Worm (Caenorhabditis elegans) whole organism, late embryonic: ENCODE results near the gene ser-1.

Experiments used
- C08G9.2 ChIP-seq: sonication (generic microtip); optimal IDR thresholded peaks from 2 replicates; lab custom pipeline; 2016; ENCODE audit warnings: mild to moderate bottlenecking, missing genetic modification characterization, moderate library complexity, missing compliant biosample characterization
- C38D4.7 ChIP-seq: fragments of 200-800 bp; sonication (Bioruptor generic); optimal IDR thresholded peaks from 2 replicates; lab custom pipeline; 2018; ENCODE audit warnings: mild to moderate bottlenecking, missing genetic modification characterization, moderate library complexity, missing compliant biosample characterization
- K02D7.2 ChIP-seq: sonication (generic microtip); optimal IDR thresholded peaks from 2 replicates; lab custom pipeline; 2017; ENCODE audit warnings: mild to moderate bottlenecking, missing genetic modification characterization, missing compliant biosample characterization
- T23F11.4 ChIP-seq: fragments of 200-800 bp; sonication (Bioruptor generic); optimal IDR thresholded peaks from 2 replicates; lab custom pipeline; 2018; ENCODE audit warnings: mild to moderate bottlenecking, missing genetic modification characterization, missing compliant biosample characterization
- ahr-1 ChIP-seq: sonication (generic microtip); optimal IDR thresholded peaks from 2 replicates; lab custom pipeline; 2016; ENCODE audit warnings: missing genetic modification characterization, missing compliant biosample characterization
- ama-1 ChIP-seq: fragments of 150-350 bp; optimal IDR thresholded peaks from 2 replicates; lab custom pipeline; 2014
- ceh-14 ChIP-seq: sonication (generic microtip); optimal IDR thresholded peaks from 2 replicates; lab custom pipeline; 2016; ENCODE audit warnings: missing genotype, missing genetic modification characterization, missing compliant biosample characterization
- ceh-19 ChIP-seq: fragments of 200-800 bp; sonication (Bioruptor generic); optimal IDR thresholded peaks from 2 replicates; lab custom pipeline; 2018; ENCODE audit warnings: mild to moderate bottlenecking, missing genetic modification characterization, missing compliant biosample characterization
- ceh-2 ChIP-seq: sonication (generic microtip); optimal IDR thresholded peaks from 2 replicates; lab custom pipeline; 2016; ENCODE audit warnings: missing genotype, missing genetic modification characterization, missing compliant biosample characterization
- ceh-22 ChIP-seq: sonication (generic microtip); optimal IDR thresholded peaks from 2 replicates; lab custom pipeline; 2017; ENCODE audit warnings: missing biosample characterization, missing genetic modification characterization
- ceh-24 ChIP-seq: sonication (generic microtip); optimal IDR thresholded peaks from 2 replicates; lab custom pipeline; 2016; ENCODE audit warnings: mild to moderate bottlenecking, missing genetic modification characterization, missing compliant biosample characterization
- ceh-30 ChIP-seq: fragments of 150-350 bp; optimal IDR thresholded peaks from 2 replicates; lab custom pipeline; 2014; ENCODE audit warnings: missing biosample characterization, missing genetic modification characterization
- ceh-45 ChIP-seq: fragments of 200-800 bp; sonication (Bioruptor generic); IDR thresholded peaks from 2 replicates; pipeline ENCODE4 v1.3.6; 2022; ENCODE audit warnings: missing genetic modification reagents, missing genetic modification characterization, missing compliant biosample characterization
- ceh-48 ChIP-seq: sonication (generic microtip); optimal IDR thresholded peaks from 2 replicates; lab custom pipeline; 2016; ENCODE audit warnings: missing genetic modification characterization, inconsistent platforms, missing compliant biosample characterization
- ceh-9 ChIP-seq: sonication (generic microtip); optimal IDR thresholded peaks from 2 replicates; lab custom pipeline; 2016; ENCODE audit warnings: mild to moderate bottlenecking, missing genetic modification characterization, inconsistent platforms, missing compliant biosample characterization
- dmd-4 ChIP-seq: sonication (generic microtip); optimal IDR thresholded peaks from 2 replicates; lab custom pipeline; 2016; ENCODE audit warnings: borderline replicate concordance, missing genetic modification characterization, missing compliant biosample characterization
- dve-1 ChIP-seq: sonication (generic microtip); optimal IDR thresholded peaks from 2 replicates; lab custom pipeline; 2017; ENCODE audit warnings: antibody characterized with exemption, mild to moderate bottlenecking, missing genetic modification characterization, missing compliant biosample characterization
- elt-2 ChIP-seq: sonication (generic microtip); optimal IDR thresholded peaks from 2 replicates; lab custom pipeline; 2016; ENCODE audit warnings: missing genetic modification reagents, missing genetic modification characterization, missing compliant biosample characterization
- elt-4 ChIP-seq: sonication (generic microtip); optimal IDR thresholded peaks from 2 replicates; lab custom pipeline; 2016; ENCODE audit warnings: missing genetic modification characterization, missing compliant biosample characterization
- eyg-1 ChIP-seq: sonication (generic microtip); optimal IDR thresholded peaks from 2 replicates; lab custom pipeline; 2016; ENCODE audit warnings: missing genotype, missing genetic modification characterization, missing compliant biosample characterization
- fax-1 ChIP-seq: sonication (generic microtip); optimal IDR thresholded peaks from 2 replicates; lab custom pipeline; 2016; ENCODE audit warnings: missing genotype, missing genetic modification characterization, missing compliant biosample characterization
- fkh-10 ChIP-seq: fragments of 150-350 bp; optimal IDR thresholded peaks from 2 replicates; lab custom pipeline; 2014; ENCODE audit warnings: missing biosample characterization, missing genetic modification reagents, missing genetic modification characterization
- gmeb-2 ChIP-seq: sonication (generic microtip); optimal IDR thresholded peaks from 2 replicates; lab custom pipeline; 2016; ENCODE audit warnings: missing genetic modification characterization, inconsistent platforms, missing compliant biosample characterization
- hlh-13 ChIP-seq: fragments of 200-800 bp; sonication (Bioruptor generic); optimal IDR thresholded peaks from 2 replicates; lab custom pipeline; 2018; ENCODE audit warnings: mild to moderate bottlenecking, missing genetic modification characterization, missing compliant biosample characterization
- hlh-15 ChIP-seq: sonication (generic microtip); optimal IDR thresholded peaks from 2 replicates; lab custom pipeline; 2016; ENCODE audit warnings: missing genetic modification characterization, missing compliant biosample characterization
- hlh-30 ChIP-seq: sonication (generic microtip); optimal IDR thresholded peaks from 2 replicates; lab custom pipeline; 2017; ENCODE audit warnings: antibody characterized with exemption, missing genetic modification characterization, missing compliant biosample characterization; ENCODE audit not compliant: insufficient read depth
- hlh-6 ChIP-seq: sonication (generic microtip); optimal IDR thresholded peaks from 2 replicates; lab custom pipeline; 2016; ENCODE audit warnings: missing genotype, missing genetic modification characterization, missing compliant biosample characterization
- hlh-8 ChIP-seq: sonication (generic microtip); optimal IDR thresholded peaks from 2 replicates; lab custom pipeline; 2016; ENCODE audit warnings: missing genotype, missing genetic modification characterization, missing compliant biosample characterization
- nfya-1 ChIP-seq: sonication (generic microtip); optimal IDR thresholded peaks from 2 replicates; lab custom pipeline; 2017; ENCODE audit warnings: missing genetic modification characterization, mild to moderate bottlenecking, missing compliant biosample characterization, antibody characterized with exemption, moderate library complexity
- nhr-11 ChIP-seq: fragments of 150-350 bp; optimal IDR thresholded peaks from 2 replicates; lab custom pipeline; 2014; ENCODE audit warnings: missing biosample characterization, missing genetic modification characterization
- odd-2 ChIP-seq: sonication (generic microtip); optimal IDR thresholded peaks from 2 replicates; lab custom pipeline; 2017; ENCODE audit warnings: antibody characterized with exemption, mild to moderate bottlenecking, missing genetic modification characterization, missing compliant biosample characterization
- pag-3 ChIP-seq: sonication (generic microtip); optimal IDR thresholded peaks from 2 replicates; lab custom pipeline; 2016; ENCODE audit warnings: missing compliant biosample characterization, missing genetic modification characterization, borderline replicate concordance
- pha-2 ChIP-seq: sonication (generic microtip); optimal IDR thresholded peaks from 2 replicates; lab custom pipeline; 2017; ENCODE audit warnings: mild to moderate bottlenecking, missing genetic modification characterization, missing compliant biosample characterization
- pros-1 ChIP-seq: fragments of 150-350 bp; optimal IDR thresholded peaks from 2 replicates; lab custom pipeline; 2014; ENCODE audit warnings: missing biosample characterization, missing genetic modification reagents, missing genetic modification characterization
- ref-2 ChIP-seq: sonication (generic microtip); optimal IDR thresholded peaks from 2 replicates; lab custom pipeline; 2016; ENCODE audit warnings: missing genetic modification characterization, missing compliant biosample characterization
- sdc-2 ChIP-seq: sonication (generic microtip); optimal IDR thresholded peaks from 2 replicates; lab custom pipeline; 2016; ENCODE audit warnings: missing genotype, missing genetic modification characterization, missing compliant biosample characterization
- sox-2 ChIP-seq: fragments of 200-800 bp; sonication (Bioruptor generic); IDR thresholded peaks from 2 replicates; pipeline ENCODE4 v1.3.6; 2022; ENCODE audit warnings: missing genetic modification reagents, missing genetic modification characterization, missing compliant biosample characterization
- sox-4 ChIP-seq: sonication (generic microtip); optimal IDR thresholded peaks from 2 replicates; lab custom pipeline; 2017; ENCODE audit warnings: mild to moderate bottlenecking, missing genetic modification characterization, inconsistent platforms, missing compliant biosample characterization
- tbx-7 ChIP-seq: sonication (generic microtip); optimal IDR thresholded peaks from 2 replicates; lab custom pipeline; 2016; ENCODE audit warnings: missing genotype, missing genetic modification characterization, missing compliant biosample characterization
- ttx-3 ChIP-seq: sonication (generic microtip); optimal IDR thresholded peaks from 2 replicates; lab custom pipeline; 2016; ENCODE audit warnings: missing genetic modification reagents, missing genetic modification characterization, missing compliant biosample characterization
- unc-42 ChIP-seq: sonication (generic microtip); optimal IDR thresholded peaks from 2 replicates; lab custom pipeline; 2016; ENCODE audit warnings: missing genotype, missing genetic modification characterization, missing compliant biosample characterization
- unc-86 ChIP-seq: sonication (generic microtip); optimal IDR thresholded peaks from 2 replicates; lab custom pipeline; 2016; ENCODE audit warnings: missing genetic modification characterization, missing compliant biosample characterization
- zip-5 ChIP-seq: sonication (generic microtip); optimal IDR thresholded peaks from 2 replicates; lab custom pipeline; 2016; ENCODE audit warnings: missing genetic modification characterization, missing compliant biosample characterization
- ztf-16 ChIP-seq: sonication (generic microtip); optimal IDR thresholded peaks from 2 replicates; lab custom pipeline; 2017; ENCODE audit warnings: missing genetic modification characterization, missing compliant biosample characterization

Gene ser-1

DNA sequence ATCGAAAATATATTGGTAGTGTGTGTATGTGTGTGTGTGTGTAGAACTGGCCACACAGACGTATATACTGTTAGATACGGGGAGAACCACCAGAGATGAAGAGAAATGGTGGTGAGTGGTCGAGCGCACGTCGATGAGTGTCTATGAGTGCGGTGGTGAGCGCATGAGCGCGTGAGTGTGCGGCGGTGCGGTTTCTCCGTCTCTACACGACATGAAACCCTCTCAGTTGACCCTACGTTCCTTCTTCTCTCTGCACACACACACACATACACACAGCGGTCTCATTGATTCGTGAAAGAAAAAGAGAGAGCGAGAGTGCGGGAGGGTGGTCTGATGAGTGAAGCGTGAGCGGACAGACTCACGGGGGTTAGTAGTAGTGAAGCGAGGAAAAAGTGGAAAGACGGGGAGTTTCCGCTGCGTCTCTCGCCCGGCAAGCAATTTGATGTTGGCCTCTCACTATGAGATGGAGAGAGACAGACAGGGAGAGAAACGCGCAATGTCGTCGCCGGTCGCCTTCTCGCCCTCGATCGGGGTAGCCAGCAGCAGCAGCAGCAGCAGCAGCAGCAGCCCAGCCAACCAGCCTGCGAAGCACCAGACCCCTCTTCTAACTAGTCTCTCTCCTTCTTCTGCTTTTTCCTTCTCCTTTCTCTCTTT is 32.9 kb downstream of the ser-1 start (continued):
- TF ChIP-seq ztf-16 (tag; lab: Kevin White, UChicago) (peak; percentile 44), sox-2 (GFP tag; lab: Robert Waterston, UW) (no peak; the same call in 1 of the 2 replicates), elt-2 (tag; lab: Kevin White, UChicago) (peak; percentile 73), pros-1 (tag; lab: Kevin White, UChicago) (peak; percentile 89), C08G9.2 (tag; lab: Kevin White, UChicago) (peak; percentile 62), fax-1 (tag; lab: Kevin White, UChicago) (peak; percentile 73), unc-42 (peak; percentile 88), ceh-45 (GFP tag; lab: Robert Waterston, UW) (no peak), hlh-8 (peak; percentile 49), dmd-4 (peak; percentile 81), hlh-13 (no peak), ama-1 (no peak), elt-4 (no peak), ceh-30 (tag; lab: Kevin White, UChicago) (peak; percentile 84), eyg-1 (tag; lab: Kevin White, UChicago) (peak; percentile 62), unc-86 (peak; percentile 78), ceh-2 (tag; lab: Kevin White, UChicago) (peak; percentile 71), K02D7.2 (tag; lab: Kevin White, UChicago) (no peak), ceh-19 (GFP tag; lab: Kevin White, UChicago) (peak; percentile 51), pag-3 (peak; percentile 50), gmeb-2 (tag; lab: Kevin White, UChicago) (no peak), nhr-11 (tag; lab: Kevin White, UChicago) (no peak), hlh-6 (peak; percentile 77), ceh-24 (tag; lab: Kevin White, UChicago) (no peak), ceh-22 (peak; percentile 94), ceh-9 (tag; lab: Kevin White, UChicago) (no peak), C38D4.7 (GFP tag; lab: Kevin White, UChicago) (peak; percentile 27), nfya-1 (tag; lab: Kevin White, UChicago) (peak; percentile 100), ceh-48 (peak; percentile 86), ceh-14 (peak; percentile 80), ttx-3 (tag; lab: Kevin White, UChicago) (no peak), ahr-1 (tag; lab: Kevin White, UChicago) (no peak), zip-5 (no peak), tbx-7 (peak; percentile 30), T23F11.4 (GFP tag; lab: Kevin White, UChicago) (peak; percentile 81), hlh-30 (peak; percentile 95), pha-2 (no peak), sdc-2 (peak; percentile 91)

DNA sequence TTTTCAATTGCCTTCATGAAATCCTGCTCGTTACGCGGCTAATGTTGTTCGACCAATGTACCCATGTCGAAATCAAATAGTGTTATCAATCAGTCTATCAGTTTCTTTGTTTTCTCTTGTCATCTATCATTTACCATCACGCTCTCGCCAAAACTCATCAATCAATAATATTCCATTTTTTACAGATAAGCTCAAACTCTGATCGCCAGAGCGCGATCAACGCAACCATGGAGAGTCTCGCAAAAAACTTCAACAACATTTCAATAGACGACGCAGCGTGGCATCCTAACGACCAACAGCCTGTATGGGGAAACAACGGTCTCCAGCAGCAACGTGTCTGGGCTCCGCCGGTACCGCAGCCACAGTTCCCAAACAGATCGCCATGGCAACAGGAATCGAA is 33.7 kb downstream of the ser-1 start, which contains the start of gene ain-1:
TSS of gene ain-1 (plus strand) at position 186 of the 400 bp plus-strand sequence.
- TF ChIP-seq ceh-2 (tag; lab: Kevin White, UChicago) (no peak), dve-1 (tag; lab: Kevin White, UChicago) (no peak), hlh-8 (no peak), pha-2 (no peak), ceh-14 (no peak), ceh-30 (tag; lab: Kevin White, UChicago) (no peak), hlh-15 (tag; lab: Kevin White, UChicago) (no peak), dmd-4 (no peak), fkh-10 (GFP tag; lab: Kevin White, UChicago) (no peak), odd-2 (tag; lab: Kevin White, UChicago) (no peak), ref-2 (tag; lab: Kevin White, UChicago) (no peak), sox-4 (tag; lab: Kevin White, UChicago) (no peak), K02D7.2 (tag; lab: Kevin White, UChicago) (no peak), sox-2 (GFP tag; lab: Robert Waterston, UW) (no peak), ztf-16 (tag; lab: Kevin White, UChicago) (no peak)
